Worm (Caenorhabditis elegans) whole organism, L3 larva: ENCODE measurements around the gene pqn-8.
A peak's percentile ranks its signal among the peaks of the same experiment; 100 is the strongest.

ENCODE experiments used
- R02D3.7 ChIP-seq: fragments of 150-350 bp; optimal IDR thresholded peaks from 2 replicates; lab custom pipeline; 2014; ENCODE audit warnings: missing biosample characterization, missing genetic modification characterization
- aly-2 ChIP-seq: fragments of 150-350 bp; optimal IDR thresholded peaks from 2 replicates; lab custom pipeline; 2014; ENCODE audit warnings: missing biosample characterization, missing genetic modification characterization
- ceh-16 ChIP-seq: sonication (generic microtip); optimal IDR thresholded peaks from 2 replicates; lab custom pipeline; 2017; ENCODE audit warnings: missing biosample characterization, missing genetic modification characterization
- daf-12 ChIP-seq: fragments of 150-350 bp; optimal IDR thresholded peaks from 2 replicates; lab custom pipeline; 2014; ENCODE audit warnings: missing biosample characterization, missing genetic modification reagents, missing genetic modification characterization
- egl-5 ChIP-seq: fragments of 150-350 bp; optimal IDR thresholded peaks from 2 replicates; lab custom pipeline; 2017; ENCODE audit warnings: missing biosample characterization, missing genetic modification reagents, missing genetic modification characterization, inconsistent platforms
- elt-2 ChIP-seq: sonication (generic microtip); optimal IDR thresholded peaks from 2 replicates; lab custom pipeline; 2016; ENCODE audit warnings: missing genetic modification reagents, mild to moderate bottlenecking, missing genetic modification characterization, missing compliant biosample characterization
- elt-3 ChIP-seq, 3 experiments: fragments of 150-350 bp in 1 of 3; sonication (generic microtip) in 2 of 3; optimal IDR thresholded peaks; 2 replicates in 2 of 3; 4 replicates in 1 of 3; lab custom pipeline; 2014 to 2017; ENCODE audit warnings: missing biosample characterization in 3 of 3, missing genetic modification characterization in 3 of 3
- eor-1 ChIP-seq, 2 experiments: fragments of 150-350 bp; optimal IDR thresholded peaks; 2 replicates each; lab custom pipeline; 2014 to 2018; ENCODE audit warnings: missing biosample characterization in 2 of 2, missing genetic modification characterization in 2 of 2
- fkh-10 ChIP-seq: sonication (generic microtip); optimal IDR thresholded peaks from 2 replicates; lab custom pipeline; 2017; ENCODE audit warnings: missing biosample characterization, missing genetic modification reagents, missing genetic modification characterization
- hmg-11 ChIP-seq: sonication (generic microtip); optimal IDR thresholded peaks from 2 replicates; lab custom pipeline; 2016; ENCODE audit warnings: missing genetic modification characterization, missing compliant biosample characterization
- jun-1 ChIP-seq: fragments of 150-350 bp; optimal IDR thresholded peaks from 2 replicates; lab custom pipeline; 2014; ENCODE audit warnings: missing biosample characterization, missing genetic modification reagents, missing genetic modification characterization
- lin-15B ChIP-seq: fragments of 150-350 bp; optimal IDR thresholded peaks from 2 replicates; lab custom pipeline; 2014; ENCODE audit warnings: missing biosample characterization, missing genetic modification characterization
- lin-39 ChIP-seq: fragments of 150-350 bp; optimal IDR thresholded peaks from 2 replicates; lab custom pipeline; 2018; ENCODE audit warnings: missing biosample characterization, missing genetic modification reagents, missing genetic modification characterization
- nhr-11 ChIP-seq: fragments of 150-350 bp; optimal IDR thresholded peaks from 2 replicates; lab custom pipeline; 2014; ENCODE audit warnings: missing biosample characterization, missing genetic modification characterization
- nhr-12 ChIP-seq: fragments of 150-350 bp; optimal IDR thresholded peaks from 2 replicates; lab custom pipeline; 2014; ENCODE audit warnings: missing biosample characterization, missing genetic modification characterization
- nhr-23 ChIP-seq: fragments of 150-350 bp; optimal IDR thresholded peaks from 2 replicates; lab custom pipeline; 2014; ENCODE audit warnings: missing biosample characterization, missing genetic modification reagents, missing genetic modification characterization
- nhr-237 ChIP-seq: fragments of 150-350 bp; optimal IDR thresholded peaks from 2 replicates; lab custom pipeline; 2014; ENCODE audit warnings: missing biosample characterization, missing genetic modification characterization
- nhr-28 ChIP-seq: fragments of 150-350 bp; optimal IDR thresholded peaks from 2 replicates; lab custom pipeline; 2014; ENCODE audit warnings: missing biosample characterization, missing genetic modification characterization
- nhr-43 ChIP-seq: sonication (generic microtip); optimal IDR thresholded peaks from 2 replicates; lab custom pipeline; 2016; ENCODE audit warnings: mild to moderate bottlenecking, missing genetic modification characterization, missing compliant biosample characterization; ENCODE audit not compliant: poor library complexity, severe bottlenecking
- nhr-67 ChIP-seq: fragments of 150-350 bp; optimal IDR thresholded peaks from 2 replicates; lab custom pipeline; 2014; ENCODE audit warnings: missing biosample characterization, missing genetic modification characterization
- nhr-76 ChIP-seq: fragments of 150-350 bp; sonication (generic microtip); optimal IDR thresholded peaks from 5 replicates; lab custom pipeline; 2014; ENCODE audit warnings: missing biosample characterization, missing genetic modification characterization
- pqm-1 ChIP-seq: fragments of 150-350 bp; optimal IDR thresholded peaks from 2 replicates; lab custom pipeline; 2017; ENCODE audit warnings: missing biosample characterization, missing genetic modification characterization, inconsistent platforms
- snpc-4 ChIP-seq: fragments of 150-350 bp; optimal IDR thresholded peaks from 2 replicates; lab custom pipeline; 2014; ENCODE audit warnings: missing biosample characterization, missing genetic modification characterization
- tbx-2 ChIP-seq: sonication (generic microtip); optimal IDR thresholded peaks from 2 replicates; lab custom pipeline; 2016; ENCODE audit warnings: mild to moderate bottlenecking, missing genetic modification characterization, missing compliant biosample characterization
- zag-1 ChIP-seq: fragments of 150-350 bp; optimal IDR thresholded peaks from 2 replicates; lab custom pipeline; 2014; ENCODE audit warnings: missing biosample characterization, missing genetic modification characterization
- ztf-11 ChIP-seq: fragments of 150-350 bp; optimal IDR thresholded peaks from 2 replicates; lab custom pipeline; 2014; ENCODE audit warnings: missing biosample characterization, missing genetic modification characterization
- ztf-4 ChIP-seq: fragments of 150-350 bp; optimal IDR thresholded peaks from 2 replicates; lab custom pipeline; 2014; ENCODE audit warnings: missing biosample characterization, missing genetic modification characterization

The pqn-8 gene

DNA sequence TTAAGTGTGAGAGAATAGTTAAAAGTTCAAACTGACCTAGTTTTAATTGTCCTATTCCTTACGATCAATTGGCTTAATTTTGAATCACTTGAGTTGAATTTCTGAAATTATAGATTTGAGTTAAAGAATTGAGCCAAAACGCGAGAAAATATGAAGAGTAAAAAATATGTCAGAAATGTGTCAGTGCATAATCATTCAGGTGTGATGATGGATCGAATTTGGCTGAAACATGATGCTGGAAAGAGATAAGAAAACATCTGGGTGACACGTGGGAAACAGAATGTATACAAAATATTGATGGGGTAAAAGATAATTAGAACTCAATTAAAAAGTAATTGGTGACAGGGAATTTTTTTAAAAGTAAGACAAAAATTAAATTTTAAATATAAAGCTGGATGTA lies 24.0 kb downstream of the pqn-8 start, which contains the start of gene R10E12.2:
TSS of gene R10E12.2 (minus strand) at position 101 of the 400 bp plus-strand sequence.
- no peak for TF ChIP-seq nhr-12 (tag; lab: Kevin White, UChicago)
- TF ChIP-seq ztf-4 (tag; lab: Kevin White, UChicago): no peak
- no peak for TF ChIP-seq pqm-1 (tag; lab: Kevin White, UChicago)
- no peak for TF ChIP-seq ztf-11 (tag; lab: Kevin White, UChicago)
- TF ChIP-seq nhr-23: no peak
- no peak for TF ChIP-seq elt-3 (tag; optimal IDR thresholded peaks at IDR 0.05; lab: Kevin White, UChicago)
- no peak for TF ChIP-seq lin-39 (tag; lab: Kevin White, UChicago)
- no peak for TF ChIP-seq nhr-11
- no peak for TF ChIP-seq R02D3.7 (tag; lab: Kevin White, UChicago)
- no peak for TF ChIP-seq aly-2 (tag; lab: Kevin White, UChicago)
- no peak for TF ChIP-seq zag-1 (tag; lab: Kevin White, UChicago)
- TF ChIP-seq elt-2 (tag; lab: Kevin White, UChicago): no peak
- TF ChIP-seq lin-15B (tag; lab: Kevin White, UChicago): no peak
- TF ChIP-seq, all 47 proteins: peak for 0

DNA sequence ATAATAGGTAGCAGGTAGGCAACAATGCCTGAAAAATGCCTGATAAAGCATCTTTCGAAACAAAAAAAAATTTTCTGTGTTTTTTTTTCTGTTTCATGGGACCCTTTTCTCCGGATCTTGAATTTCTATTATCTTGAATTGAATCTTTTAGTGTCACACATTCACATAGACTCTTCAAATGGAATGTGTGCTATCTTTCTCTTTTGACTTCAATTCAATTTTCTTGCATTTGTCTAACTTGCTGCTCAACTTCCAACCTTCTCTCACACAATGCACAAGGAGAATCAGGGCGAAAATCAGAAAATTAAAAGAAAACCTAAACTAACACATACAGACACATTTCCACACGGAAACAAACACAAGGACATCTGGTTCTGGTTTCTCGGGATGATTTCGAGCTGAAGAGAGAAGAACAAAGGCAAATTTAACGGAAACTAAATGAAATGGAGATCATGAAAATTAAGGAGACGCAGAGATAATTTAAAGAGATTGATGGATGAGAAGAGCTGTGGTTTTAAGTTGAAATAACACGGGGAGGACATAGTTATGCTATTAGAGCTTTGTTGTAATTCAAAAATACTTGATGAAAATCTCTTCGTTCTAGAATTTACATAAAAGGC lies 25.5 kb downstream of the pqn-8 start:
- no peak for TF ChIP-seq nhr-76 (tag; lab: Kevin White, UChicago)
- no peak for TF ChIP-seq nhr-11
- TF ChIP-seq nhr-12 (tag; lab: Kevin White, UChicago): no peak
- TF ChIP-seq fkh-10: peak; percentile 59
- TF ChIP-seq, all 47 proteins: peak for 1

DNA sequence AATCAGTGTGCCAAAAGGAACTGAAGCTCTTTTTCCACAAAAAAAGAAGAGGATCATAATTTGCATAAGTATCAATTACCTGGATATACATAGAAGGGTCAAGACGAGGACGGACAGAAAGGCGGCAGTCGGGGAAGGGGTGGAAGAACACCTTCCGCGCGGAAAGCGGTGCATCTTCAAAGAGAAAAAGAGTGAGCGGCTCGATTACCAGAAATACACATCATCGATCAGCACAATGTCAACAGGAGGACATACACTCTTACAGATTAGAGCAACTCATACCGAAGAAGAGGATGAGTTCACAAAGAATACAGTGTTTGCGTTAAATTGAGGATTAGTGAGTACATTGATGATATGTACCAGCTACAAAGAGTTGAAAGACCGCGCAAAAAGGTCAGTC lies 28.4 kb downstream of the pqn-8 start:
- TF ChIP-seq hmg-11 (tag; lab: Kevin White, UChicago): no peak
- TF ChIP-seq ztf-4 (tag; lab: Kevin White, UChicago): no peak
- TF ChIP-seq nhr-28: no peak

DNA sequence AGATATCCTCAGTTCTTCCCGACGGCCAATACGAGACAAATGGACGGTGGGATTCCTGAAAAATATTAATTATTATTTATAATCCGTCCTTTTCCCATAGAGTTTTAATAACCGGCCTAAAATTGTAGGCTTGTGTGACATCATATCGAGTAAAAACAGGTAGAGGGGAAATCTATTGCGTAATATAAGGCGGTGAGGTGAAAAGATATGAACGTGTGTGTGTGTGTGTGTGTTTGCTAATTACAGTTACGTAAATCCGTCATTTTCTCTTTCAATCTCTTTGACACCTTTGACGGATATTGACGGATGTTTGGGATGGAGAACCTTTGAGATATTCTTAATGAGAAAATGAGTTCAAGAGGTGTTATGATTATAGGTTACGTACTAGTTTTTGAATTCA lies 32.3 kb downstream of the pqn-8 start:
- no peak for TF ChIP-seq nhr-23
- TF ChIP-seq nhr-11: no peak
- TF ChIP-seq nhr-76 (tag; lab: Kevin White, UChicago): no peak
- no peak for TF ChIP-seq R02D3.7 (tag; lab: Kevin White, UChicago)
- no peak for TF ChIP-seq zag-1 (tag; lab: Kevin White, UChicago)
- no peak for TF ChIP-seq nhr-237 (tag; lab: Kevin White, UChicago)
- TF ChIP-seq, all 47 proteins: peak for 0

DNA sequence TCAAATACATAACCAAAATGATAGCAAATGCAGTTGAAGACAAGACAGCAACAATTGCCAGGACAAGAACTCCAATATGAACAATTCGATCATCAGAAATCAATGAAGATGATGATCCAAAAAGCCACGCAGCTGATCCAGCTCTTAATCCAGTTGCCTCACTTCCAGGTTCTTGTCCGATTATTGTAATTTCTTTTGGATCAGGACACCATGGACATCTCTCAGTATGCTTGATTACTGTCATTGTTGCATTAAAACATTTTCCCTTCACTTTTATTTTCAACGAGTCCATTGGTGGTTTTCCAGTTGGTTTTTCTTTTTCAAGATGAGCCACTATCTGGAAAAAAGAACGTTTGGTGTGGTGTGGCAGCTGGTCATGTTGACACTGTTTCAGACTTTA lies 33.4 kb downstream of the pqn-8 start:
- TF ChIP-seq nhr-23: no peak
- TF ChIP-seq nhr-76 (tag; lab: Kevin White, UChicago): no peak
- no peak for TF ChIP-seq R02D3.7 (tag; lab: Kevin White, UChicago)
- TF ChIP-seq egl-5: no peak
- TF ChIP-seq jun-1 (tag; lab: Kevin White, UChicago): no peak
- TF ChIP-seq nhr-67 (tag; lab: Kevin White, UChicago): no peak
- no peak for TF ChIP-seq nhr-43 (tag; lab: Kevin White, UChicago)
- TF ChIP-seq snpc-4 (tag; lab: Kevin White, UChicago): no peak
- TF ChIP-seq ceh-16 (tag; lab: Kevin White, UChicago): no peak
- TF ChIP-seq eor-1 (tag; optimal IDR thresholded peaks at IDR 0.05; lab: Kevin White, UChicago): no peak
- no peak for TF ChIP-seq tbx-2
- no peak for TF ChIP-seq elt-3 (tag; optimal IDR thresholded peaks at IDR 0.05; lab: Kevin White, UChicago)

DNA sequence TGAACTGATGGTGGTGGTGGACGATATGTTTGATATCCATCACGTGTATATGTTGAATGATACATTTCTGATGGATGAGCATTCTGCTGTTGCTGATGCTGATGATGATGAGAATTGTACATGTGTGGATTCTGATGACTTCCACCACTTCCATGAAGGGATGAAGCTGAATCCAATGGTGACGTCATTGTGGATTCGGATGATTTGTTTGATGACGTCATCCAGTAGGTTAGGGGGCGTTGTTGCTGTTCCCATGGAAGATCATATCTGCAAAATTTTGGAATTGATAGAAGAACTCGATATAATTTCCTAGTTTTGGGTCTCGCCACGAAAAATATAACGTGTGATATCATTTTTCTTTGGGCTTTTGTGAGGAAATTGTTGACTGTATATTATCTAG lies 34.3 kb downstream of the pqn-8 start:
- TF ChIP-seq nhr-23: no peak
- TF ChIP-seq nhr-237 (tag; lab: Kevin White, UChicago): no peak
- TF ChIP-seq nhr-28: no peak
- no peak for TF ChIP-seq nhr-43 (tag; lab: Kevin White, UChicago)
- no peak for TF ChIP-seq hmg-11 (tag; lab: Kevin White, UChicago)
- TF ChIP-seq ztf-4 (tag; lab: Kevin White, UChicago): no peak
- no peak for TF ChIP-seq elt-3 (tag; optimal IDR thresholded peaks at IDR 0.05; lab: Kevin White, UChicago)
- no peak for TF ChIP-seq snpc-4 (tag; lab: Kevin White, UChicago)
- TF ChIP-seq daf-12 (tag; lab: Kevin White, UChicago): no peak
